Fruit fly (Drosophila melanogaster) whole organism, embryonic: ENCODE results near the gene CG9795.
A peak's percentile ranks its signal among the peaks of the same experiment; 100 is the strongest.

ENCODE experiments used
- Bteb2 ChIP-seq: fragments of 200-800 bp; sonication (Bioruptor generic); optimal IDR thresholded peaks from 2 replicates; lab custom pipeline; 2016; ENCODE audit warnings: missing biosample characterization, missing genetic modification characterization
- CG10267 ChIP-seq: fragments of 200-800 bp; sonication (Bioruptor generic); optimal IDR thresholded peaks from 2 replicates; lab custom pipeline; 2018; ENCODE audit warnings: missing biosample characterization, mild to moderate bottlenecking, missing genetic modification characterization, moderate library complexity
- CG11085 ChIP-seq: fragments of 200-800 bp; sonication (Bioruptor generic); IDR thresholded peaks from 2 replicates; pipeline ENCODE4 v1.3.6; 2022; ENCODE audit warnings: missing biosample characterization, missing genetic modification characterization
- CG11560 ChIP-seq: fragments of 200-800 bp; sonication (Bioruptor generic); IDR thresholded peaks from 3 replicates; pipeline ENCODE4 v1.3.6; 2022; ENCODE audit warnings: missing biosample characterization, missing genetic modification characterization
- CG12659 ChIP-seq: fragments of 200-800 bp; sonication (Bioruptor generic); optimal IDR thresholded peaks from 3 replicates; lab custom pipeline; 2017; ENCODE audit warnings: mild to moderate bottlenecking, missing biosample characterization, missing genetic modification reagents, missing genetic modification characterization
- CG13287 ChIP-seq: fragments of 200-800 bp; sonication (Bioruptor generic); IDR thresholded peaks from 2 replicates; pipeline ENCODE4 v1.3.6; 2022; ENCODE audit warnings: missing biosample characterization, missing genetic modification characterization; ENCODE audit not compliant: partially characterized antibody
- CG14965 ChIP-seq: fragments of 200-800 bp; sonication (Bioruptor generic); optimal IDR thresholded peaks from 2 replicates; lab custom pipeline; 2016; ENCODE audit warnings: missing biosample characterization, missing genetic modification characterization, borderline replicate concordance
- CG15073 ChIP-seq: fragments of 200-800 bp; sonication (Bioruptor generic); optimal IDR thresholded peaks from 2 replicates; lab custom pipeline; 2016; ENCODE audit warnings: missing biosample characterization, missing genetic modification characterization
- CG15514 ChIP-seq: fragments of 200-800 bp; sonication (Bioruptor generic); optimal IDR thresholded peaks from 3 replicates; lab custom pipeline; 2017; ENCODE audit warnings: missing biosample characterization, missing genetic modification characterization, mild to moderate bottlenecking, moderate library complexity, missing genetic modification reagents
- CG16863 ChIP-seq: fragments of 200-800 bp; sonication (Bioruptor generic); optimal IDR thresholded peaks from 3 replicates; lab custom pipeline; 2016; ENCODE audit warnings: missing biosample characterization, missing genetic modification characterization
- CG17186 ChIP-seq: fragments of 200-800 bp; sonication (Bioruptor generic); optimal IDR thresholded peaks from 3 replicates; lab custom pipeline; 2017; ENCODE audit warnings: missing biosample characterization, missing genetic modification reagents, missing genetic modification characterization
- CG17829 ChIP-seq: fragments of 200-800 bp; optimal IDR thresholded peaks from 2 replicates; lab custom pipeline; 2019; ENCODE audit warnings: missing biosample characterization, mild to moderate bottlenecking, missing genetic modification characterization, moderate library complexity
- CG2712 ChIP-seq: fragments of 200-800 bp; optimal IDR thresholded peaks from 3 replicates; lab custom pipeline; 2019; ENCODE audit warnings: missing biosample characterization, mild to moderate bottlenecking, missing genetic modification characterization, moderate library complexity
- CG30020 ChIP-seq: fragments of 200-800 bp; optimal IDR thresholded peaks from 2 replicates; lab custom pipeline; 2019; ENCODE audit warnings: missing biosample characterization, mild to moderate bottlenecking, missing genetic modification characterization, moderate library complexity
- CG3726 ChIP-seq: fragments of 200-800 bp; sonication (Bioruptor generic); IDR thresholded peaks from 3 replicates; pipeline ENCODE4, ENCODE4 v1.3.6; 2022; ENCODE audit warnings: missing biosample characterization, missing genetic modification characterization
- CG6791 ChIP-seq: fragments of 200-800 bp; sonication (Bioruptor generic); IDR thresholded peaks from 3 replicates; pipeline ENCODE4 v1.3.6; 2022; ENCODE audit warnings: missing biosample characterization, missing genetic modification characterization; ENCODE audit not compliant: partially characterized antibody
- CG7786 ChIP-seq: fragments of 200-800 bp; sonication (Bioruptor generic); optimal IDR thresholded peaks from 2 replicates; lab custom pipeline; 2016; ENCODE audit warnings: missing biosample characterization, missing genetic modification characterization
- CG7963 ChIP-seq: fragments of 200-800 bp; sonication (Bioruptor generic); IDR thresholded peaks from 3 replicates; pipeline ENCODE4 v1.3.6; 2022; ENCODE audit warnings: missing biosample characterization, missing genetic modification characterization; ENCODE audit not compliant: partially characterized antibody
- CG8924 ChIP-seq: fragments of 200-800 bp; optimal IDR thresholded peaks from 3 replicates; lab custom pipeline; 2019; ENCODE audit warnings: missing biosample characterization, mild to moderate bottlenecking, missing genetic modification characterization, moderate library complexity
- CkIIα-i1 ChIP-seq: fragments of 200-800 bp; sonication (Bioruptor generic); IDR thresholded peaks from 2 replicates; pipeline ENCODE4 v1.3.6; 2022; ENCODE audit warnings: missing biosample characterization, missing genetic modification characterization
- CoRest ChIP-seq: fragments of 200-800 bp; sonication (Bioruptor generic); optimal IDR thresholded peaks from 3 replicates; lab custom pipeline; 2018; ENCODE audit warnings: missing biosample characterization, mild to moderate bottlenecking, missing genetic modification characterization, moderate library complexity
- D19A ChIP-seq: fragments of 200-800 bp; optimal IDR thresholded peaks from 3 replicates; lab custom pipeline; 2019; ENCODE audit warnings: missing biosample characterization, mild to moderate bottlenecking, missing genetic modification characterization, moderate library complexity
- Dip3 ChIP-seq: fragments of 200-800 bp; sonication (Bioruptor generic); optimal IDR thresholded peaks from 3 replicates; lab custom pipeline; 2016; ENCODE audit warnings: missing biosample characterization, missing genetic modification characterization
- Doc3 ChIP-seq: fragments of 200-800 bp; sonication (Bioruptor generic); IDR thresholded peaks from 3 replicates; pipeline ENCODE4 v1.3.6; 2022; ENCODE audit warnings: missing biosample characterization, missing genetic modification characterization; ENCODE audit not compliant: partially characterized antibody
- Dref ChIP-seq: fragments of 200-800 bp; sonication (Bioruptor generic); IDR thresholded peaks from 2 replicates; pipeline ENCODE4 v1.3.6; 2022; ENCODE audit warnings: missing biosample characterization, missing genetic modification characterization
- HLH4C ChIP-seq: fragments of 200-800 bp; sonication (Bioruptor generic); IDR thresholded peaks from 3 replicates; pipeline ENCODE4 v1.3.6; 2022; ENCODE audit warnings: missing biosample characterization, missing genetic modification characterization; ENCODE audit not compliant: partially characterized antibody
- Hand ChIP-seq: fragments of 200-800 bp; sonication (Bioruptor generic); optimal IDR thresholded peaks from 2 replicates; lab custom pipeline; 2017; ENCODE audit warnings: mild to moderate bottlenecking, missing biosample characterization, missing genetic modification reagents, missing genetic modification characterization
- HmgD ChIP-seq: fragments of 200-800 bp; sonication (Bioruptor generic); optimal IDR thresholded peaks from 3 replicates; lab custom pipeline; 2016; ENCODE audit warnings: missing biosample characterization, missing genetic modification characterization
- Hr3 ChIP-seq: fragments of 200-800 bp; sonication (Bioruptor generic); optimal IDR thresholded peaks from 3 replicates; lab custom pipeline; 2016; ENCODE audit warnings: missing biosample characterization, missing genetic modification characterization
- Hsf ChIP-seq: fragments of 200-800 bp; sonication (Bioruptor generic); optimal IDR thresholded peaks from 3 replicates; lab custom pipeline; 2016; ENCODE audit warnings: missing biosample characterization, missing genetic modification characterization
- MESR4 ChIP-seq: fragments of 200-800 bp; sonication (Bioruptor generic); optimal IDR thresholded peaks from 2 replicates; lab custom pipeline; 2018; ENCODE audit warnings: missing biosample characterization, mild to moderate bottlenecking, missing genetic modification characterization, moderate library complexity
- Myb ChIP-seq: fragments of 200-800 bp; sonication (Bioruptor generic); optimal IDR thresholded peaks from 2 replicates; lab custom pipeline; 2016; ENCODE audit warnings: missing biosample characterization, missing genetic modification characterization
- Rfx ChIP-seq: fragments of 200-800 bp; sonication (Bioruptor generic); IDR thresholded peaks from 2 replicates; pipeline ENCODE4 v1.3.6; 2022; ENCODE audit warnings: missing biosample characterization, missing genetic modification characterization
- Sry-δ ChIP-seq: fragments of 200-800 bp; sonication (Bioruptor generic); optimal IDR thresholded peaks from 2 replicates; lab custom pipeline; 2016; ENCODE audit warnings: missing biosample characterization, missing genetic modification characterization
- Stat92E ChIP-seq, 3 experiments: fragments of >200 bp in 2 of 3; fragments of 200-800 bp in 1 of 3; sonication (Bioruptor generic) in 1 of 3; optimal IDR thresholded peaks; 2 replicates each; lab custom pipeline; 2017 to 2019; ENCODE audit warnings: missing biosample characterization in 3 of 3, missing genetic modification characterization in 3 of 3, mild to moderate bottlenecking in 1 of 3, moderate library complexity in 1 of 3
- dm ChIP-seq: fragments of 200-800 bp; sonication (Bioruptor generic); optimal IDR thresholded peaks from 3 replicates; lab custom pipeline; 2016; ENCODE audit warnings: missing biosample characterization, missing genetic modification characterization
- gsb ChIP-seq: fragments of 200-800 bp; sonication (Bioruptor generic); IDR thresholded peaks from 2 replicates; pipeline ENCODE4 v1.3.6; 2022; ENCODE audit warnings: missing biosample characterization, missing genetic modification characterization
- kay ChIP-seq: fragments of 200-800 bp; sonication (Bioruptor generic); optimal IDR thresholded peaks from 2 replicates; lab custom pipeline; 2016; ENCODE audit warnings: missing biosample characterization, missing genetic modification characterization
- mld ChIP-seq: fragments of 200-800 bp; sonication (Bioruptor generic); IDR thresholded peaks from 3 replicates; pipeline ENCODE4 v1.3.6; 2022; ENCODE audit warnings: missing biosample characterization, missing genetic modification characterization; ENCODE audit not compliant: partially characterized antibody
- phol ChIP-seq: fragments of 200-800 bp; sonication (Bioruptor generic); optimal IDR thresholded peaks from 3 replicates; lab custom pipeline; 2018; ENCODE audit warnings: missing biosample characterization, mild to moderate bottlenecking, missing genetic modification characterization, moderate library complexity
- prd ChIP-seq, 3 experiments: fragments of >200 bp in 2 of 3; fragments of 200-800 bp in 1 of 3; sonication (Bioruptor generic) in 1 of 3; optimal IDR thresholded peaks in 2 of 3; IDR thresholded peaks in 1 of 3; 2 replicates in 2 of 3; 3 replicates in 1 of 3; pipeline versions ENCODE4 v1.3.6 to Lab custom; 2017 to 2022; ENCODE audit warnings: missing biosample characterization in 1 of 3, missing genetic modification characterization in 1 of 3
- pros ChIP-seq: fragments of 200-800 bp; sonication (Bioruptor generic); optimal IDR thresholded peaks from 3 replicates; lab custom pipeline; 2019; ENCODE audit warnings: missing biosample characterization, mild to moderate bottlenecking, missing genetic modification characterization, moderate library complexity
- row ChIP-seq: fragments of 200-800 bp; sonication (Bioruptor generic); IDR thresholded peaks from 3 replicates; pipeline ENCODE4 v1.3.6; 2022; ENCODE audit warnings: missing biosample characterization, missing genetic modification characterization
- sens ChIP-seq: fragments of 200-800 bp; sonication (Bioruptor generic); peaks from one replicate; lab custom pipeline; 2016; ENCODE audit warnings: missing biosample characterization, missing genetic modification characterization
- stwl ChIP-seq: fragments of 200-800 bp; sonication (Bioruptor generic); optimal IDR thresholded peaks from 3 replicates; lab custom pipeline; 2018; ENCODE audit warnings: missing biosample characterization, mild to moderate bottlenecking, missing genetic modification characterization, moderate library complexity
- tll ChIP-seq, 2 experiments: fragments of 200-800 bp in 1 of 2; fragments of >200 bp in 1 of 2; sonication (Bioruptor generic) in 1 of 2; optimal IDR thresholded peaks; 2 replicates each; lab custom pipeline; 2017 to 2019; ENCODE audit warnings: missing biosample characterization in 2 of 2, missing genetic modification characterization in 2 of 2, mild to moderate bottlenecking in 1 of 2, moderate library complexity in 1 of 2
- zen ChIP-seq: fragments of 200-800 bp; sonication (Bioruptor generic); optimal IDR thresholded peaks from 3 replicates; lab custom pipeline; 2018; ENCODE audit warnings: missing biosample characterization, mild to moderate bottlenecking, missing genetic modification characterization, moderate library complexity
- zfh2 ChIP-seq: fragments of 200-800 bp; sonication (Bioruptor generic); optimal IDR thresholded peaks from 2 replicates; lab custom pipeline; 2016; ENCODE audit warnings: missing biosample characterization, missing genetic modification characterization

Gene CG9795

DNA sequence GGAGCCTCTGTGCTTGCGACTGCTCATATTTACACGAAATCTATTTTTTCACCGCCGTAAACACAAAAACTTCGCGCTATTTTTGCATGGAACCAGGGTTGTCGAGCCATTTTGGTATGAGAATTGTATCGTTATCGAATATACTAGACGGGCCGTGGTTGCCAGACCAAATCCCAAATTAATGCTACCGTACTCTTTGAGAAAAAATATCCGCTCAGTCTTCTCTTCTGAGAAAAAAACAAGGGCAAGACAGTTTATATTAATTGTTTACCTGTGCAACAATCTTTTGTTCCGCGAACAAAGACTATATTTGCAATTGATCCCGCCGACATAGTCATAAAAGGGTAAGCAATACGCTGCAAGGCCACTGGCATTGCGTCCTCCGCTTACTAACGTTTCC, 18.1 kb downstream of the CG9795 start, which contains the start of the genes Skp2 and CG1103 (continued):
- TF ChIP-seq CG13287 (peak; percentile 68), stwl (tag; lab: Kevin White, UChicago) (peak; percentile 94), Myb (peak; percentile 27), HmgD (GFP tag; lab: Kevin White, UChicago) (peak; percentile 23), CG8924 (tag; lab: Kevin White, UChicago) (peak; percentile 28), zfh2 (no peak), CG30020 (tag; lab: Kevin White, UChicago) (peak; percentile 71), CG7786 (no peak), CG6791 (GFP tag; lab: Robert Waterston, UW) (peak; percentile 36; the same call in 1 of the 3 replicates), prd (optimal IDR thresholded peaks at IDR 0.05; lab: Kevin White, UChicago) (no peak), prd (GFP tag; IDR thresholded peaks at IDR 0.05; lab: Robert Waterston, UW) (no peak), kay (GFP tag; lab: Kevin White, UChicago) (no peak), CG14965 (GFP tag; lab: Kevin White, UChicago) (no peak), Doc3 (GFP tag; lab: Robert Waterston, UW) (0 out of 3 replicates have a peak, but pooled peaks have one; percentile 38), Hand (no peak), dm (GFP tag; lab: Kevin White, UChicago) (peak; percentile 16), CkIIα-i1 (GFP tag; lab: Robert Waterston, UW) (no peak), CG15073 (GFP tag; lab: Kevin White, UChicago) (no peak), CG15514 (GFP tag; lab: Kevin White, UChicago) (peak; percentile 65), CG17186 (GFP tag; lab: Kevin White, UChicago) (peak; percentile 13), Rfx (GFP tag; lab: Robert Waterston, UW) (no peak), CG7963 (GFP tag; lab: Robert Waterston, UW) (0 out of 3 replicates have a peak, but pooled peaks have one; percentile 39), tll (GFP tag; optimal IDR thresholded peaks at IDR 0.05; lab: Kevin White, UChicago) (peak in 1 of 2 experiments; percentile 33), CG12659 (GFP tag; lab: Kevin White, UChicago) (peak; percentile 62), Sry-δ (GFP tag; lab: Kevin White, UChicago) (peak; percentile 52), Dref (GFP tag; lab: Robert Waterston, UW) (peak; percentile 79), phol (tag; lab: Kevin White, UChicago) (peak; percentile 37), sens (GFP tag; lab: Kevin White, UChicago) (peak; percentile 76), CoRest (peak; percentile 10), Stat92E (GFP tag; optimal IDR thresholded peaks at IDR 0.05; lab: Kevin White, UChicago) (peak in 1 of 3 experiments; percentile 76), CG16863 (no peak), row (peak; percentile 51; the same call in 1 of the 3 replicates), CG10267 (tag; lab: Kevin White, UChicago) (peak; percentile 17), Hr3 (GFP tag; lab: Kevin White, UChicago) (peak; percentile 29), gsb (GFP tag; lab: Robert Waterston, UW) (no peak), CG11560 (tag; lab: Robert Waterston, UW) (peak; percentile 55; the same call in 2 of the 3 replicates), Hsf (GFP tag; lab: Kevin White, UChicago) (no peak), CG17829 (peak; percentile 26), pros (peak; percentile 79), Bteb2 (GFP tag; lab: Kevin White, UChicago) (no peak), MESR4 (GFP tag; lab: Kevin White, UChicago) (peak; percentile 79), Dip3 (GFP tag; lab: Kevin White, UChicago) (peak; percentile 56), CG11085 (no peak), D19A (tag; lab: Kevin White, UChicago) (no peak), HLH4C (GFP tag; lab: Robert Waterston, UW) (peak; percentile 46; the same call in 1 of the 3 replicates), mld (GFP tag; lab: Robert Waterston, UW) (0 out of 3 replicates have a peak, but pooled peaks have one; percentile 46), zen (tag; lab: Kevin White, UChicago) (peak; percentile 26), CG2712 (tag; lab: Kevin White, UChicago) (peak; percentile 42), CG3726 (GFP tag; lab: Robert Waterston, UW) (no peak)
